Fruit fly (Drosophila melanogaster) whole organism, prepupa: ENCODE results near the gene CG15877.

Experiments
- CG10631 ChIP-seq: fragments of 200-800 bp; sonication (Bioruptor generic); optimal IDR thresholded peaks from 2 replicates; lab custom pipeline; 2016; ENCODE audit warnings: missing biosample characterization, missing genetic modification characterization
- CG10669 ChIP-seq: fragments of 200-800 bp; sonication (Bioruptor generic); optimal IDR thresholded peaks from 3 replicates; lab custom pipeline; 2018; ENCODE audit warnings: missing biosample characterization, mild to moderate bottlenecking, missing genetic modification characterization, moderate library complexity
- CG11294 ChIP-seq: fragments of 200-800 bp; sonication (Bioruptor generic); IDR thresholded peaks from 2 replicates; pipeline ENCODE4 v1.3.6; 2022; ENCODE audit warnings: missing biosample characterization, missing genetic modification characterization
- CG11762 ChIP-seq: fragments of 200-800 bp; sonication (Bioruptor generic); optimal IDR thresholded peaks from 3 replicates; lab custom pipeline; 2016; ENCODE audit warnings: missing biosample characterization, missing genetic modification characterization; ENCODE audit not compliant: insufficient read depth
- CG15336 ChIP-seq: fragments of 200-800 bp; sonication (Bioruptor generic); IDR thresholded peaks from 2 replicates; pipeline ENCODE4 v1.3.6; 2022; ENCODE audit warnings: missing biosample characterization, missing genetic modification characterization
- CG1621 ChIP-seq: fragments of 200-800 bp; sonication (Bioruptor generic); optimal IDR thresholded peaks from 3 replicates; lab custom pipeline; 2018; ENCODE audit warnings: missing biosample characterization, mild to moderate bottlenecking, missing genetic modification characterization
- CG16779 ChIP-seq: fragments of 200-800 bp; sonication (Bioruptor generic); optimal IDR thresholded peaks from 3 replicates; lab custom pipeline; 2017; ENCODE audit warnings: missing biosample characterization, mild to moderate bottlenecking, missing genetic modification characterization
- CG32006 ChIP-seq: fragments of 200-800 bp; sonication (Bioruptor generic); optimal IDR thresholded peaks from 3 replicates; lab custom pipeline; 2017; ENCODE audit warnings: missing biosample characterization, mild to moderate bottlenecking, missing genetic modification characterization
- CG34406 ChIP-seq: fragments of 200-800 bp; sonication (Bioruptor generic); optimal IDR thresholded peaks from 3 replicates; lab custom pipeline; 2016; ENCODE audit warnings: missing biosample characterization, missing genetic modification characterization
- CG3919 ChIP-seq: fragments of 200-800 bp; sonication (Bioruptor generic); optimal IDR thresholded peaks from 3 replicates; lab custom pipeline; 2016; ENCODE audit warnings: missing biosample characterization, missing genetic modification characterization
- CG6163 ChIP-seq: fragments of 200-800 bp; sonication (Bioruptor generic); IDR thresholded peaks from 3 replicates; pipeline ENCODE4 v1.3.6; 2022; ENCODE audit warnings: missing biosample characterization, missing genetic modification characterization
- CG6276 ChIP-seq: fragments of 200-800 bp; sonication (Bioruptor generic); optimal IDR thresholded peaks from 2 replicates; lab custom pipeline; 2017; ENCODE audit warnings: missing biosample characterization, mild to moderate bottlenecking, missing genetic modification characterization
- CG6792 ChIP-seq: fragments of 200-800 bp; sonication (Bioruptor generic); optimal IDR thresholded peaks from 3 replicates; lab custom pipeline; 2016; ENCODE audit warnings: missing biosample characterization, missing genetic modification characterization
- CG6808 ChIP-seq: fragments of 200-800 bp; sonication (Bioruptor generic); optimal IDR thresholded peaks from 3 replicates; lab custom pipeline; 2017; ENCODE audit warnings: missing biosample characterization, missing genetic modification characterization, mild to moderate bottlenecking, moderate library complexity, missing genetic modification reagents
- CG7368 ChIP-seq: fragments of 200-800 bp; sonication (Bioruptor generic); optimal IDR thresholded peaks from 3 replicates; lab custom pipeline; 2016; ENCODE audit warnings: missing biosample characterization, missing genetic modification characterization
- CG8119 ChIP-seq: fragments of 200-800 bp; sonication (Bioruptor generic); IDR thresholded peaks from 3 replicates; pipeline ENCODE4 v1.3.6; 2022; ENCODE audit warnings: missing biosample characterization, missing genetic modification characterization
- CG8632 ChIP-seq: fragments of 200-800 bp; sonication (Bioruptor generic); optimal IDR thresholded peaks from 3 replicates; lab custom pipeline; 2016; ENCODE audit warnings: missing biosample characterization, missing genetic modification characterization
- CG9139 ChIP-seq: fragments of 200-800 bp; sonication (Bioruptor generic); optimal IDR thresholded peaks from 3 replicates; lab custom pipeline; 2017; ENCODE audit warnings: missing biosample characterization, mild to moderate bottlenecking, missing genetic modification characterization
- Eip78C ChIP-seq: fragments of 200-800 bp; sonication (Bioruptor generic); peaks from one replicate; lab custom pipeline; 2016; ENCODE audit warnings: missing biosample characterization, missing genetic modification characterization
- Eip93F ChIP-seq: fragments of 200-800 bp; sonication (Bioruptor generic); optimal IDR thresholded peaks from 2 replicates; lab custom pipeline; 2016; ENCODE audit warnings: missing biosample characterization, mild to moderate bottlenecking, missing genetic modification characterization
- Ets21C ChIP-seq: fragments of 200-800 bp; sonication (Bioruptor generic); optimal IDR thresholded peaks from 3 replicates; lab custom pipeline; 2016; ENCODE audit warnings: missing biosample characterization, missing genetic modification characterization
- Ets96B ChIP-seq: fragments of 200-800 bp; optimal IDR thresholded peaks from 2 replicates; lab custom pipeline; 2019; ENCODE audit warnings: missing biosample characterization, mild to moderate bottlenecking, missing genetic modification characterization, moderate library complexity
- Gug ChIP-seq: fragments of 200-800 bp; sonication (Bioruptor generic); IDR thresholded peaks from 2 replicates; pipeline ENCODE4 v1.3.6; 2022; ENCODE audit warnings: missing biosample characterization, missing genetic modification characterization
- OdsH ChIP-seq: fragments of 200-800 bp; sonication (Bioruptor generic); optimal IDR thresholded peaks from 3 replicates; lab custom pipeline; 2016; ENCODE audit warnings: missing biosample characterization, missing genetic modification characterization
- Smox ChIP-seq: fragments of 200-800 bp; sonication (Bioruptor generic); optimal IDR thresholded peaks from 3 replicates; lab custom pipeline; 2016; ENCODE audit warnings: missing biosample characterization, missing genetic modification characterization
- Sox14 ChIP-seq: fragments of 200-800 bp; sonication (Bioruptor generic); optimal IDR thresholded peaks from 3 replicates; lab custom pipeline; 2016; ENCODE audit warnings: missing biosample characterization, missing genetic modification characterization
- acj6 ChIP-seq: fragments of 200-800 bp; sonication (Bioruptor generic); optimal IDR thresholded peaks from 3 replicates; lab custom pipeline; 2016; ENCODE audit warnings: missing biosample characterization, missing genetic modification characterization
- cyc ChIP-seq: fragments of 200-800 bp; sonication (Bioruptor generic); optimal IDR thresholded peaks from 3 replicates; lab custom pipeline; 2016; ENCODE audit warnings: missing biosample characterization, missing genetic modification characterization
- dac ChIP-seq: fragments of 200-800 bp; sonication (Bioruptor generic); optimal IDR thresholded peaks from 2 replicates; lab custom pipeline; 2017; ENCODE audit warnings: missing biosample characterization, mild to moderate bottlenecking, missing genetic modification characterization
- dsx ChIP-seq: fragments of 200-800 bp; optimal IDR thresholded peaks from 3 replicates; lab custom pipeline; 2019; ENCODE audit warnings: missing biosample characterization, mild to moderate bottlenecking, missing genetic modification characterization, moderate library complexity; ENCODE audit not compliant: poor library complexity, severe bottlenecking
- eg ChIP-seq: fragments of 200-800 bp; sonication (Bioruptor generic); IDR thresholded peaks from 3 replicates; pipeline ENCODE4 v1.3.6; 2022; ENCODE audit warnings: missing biosample characterization, missing genetic modification characterization
- esn ChIP-seq: fragments of 200-800 bp; sonication (Bioruptor generic); optimal IDR thresholded peaks from 2 replicates; lab custom pipeline; 2016; ENCODE audit warnings: missing biosample characterization, mild to moderate bottlenecking, missing genetic modification characterization, moderate library complexity
- fkh ChIP-seq: fragments of 200-800 bp; sonication (Bioruptor generic); optimal IDR thresholded peaks from 3 replicates; lab custom pipeline; 2017; ENCODE audit warnings: missing biosample characterization, mild to moderate bottlenecking, missing genetic modification characterization, moderate library complexity
- net ChIP-seq: fragments of 200-800 bp; sonication (Bioruptor generic); optimal IDR thresholded peaks from 3 replicates; lab custom pipeline; 2016; ENCODE audit warnings: missing biosample characterization, missing genetic modification characterization
- pdm3 ChIP-seq: fragments of 200-800 bp; sonication (Bioruptor generic); optimal IDR thresholded peaks from 3 replicates; lab custom pipeline; 2016; ENCODE audit warnings: missing biosample characterization, missing genetic modification characterization
- salr ChIP-seq, 2 experiments: fragments of 200-800 bp; sonication (Bioruptor generic); optimal IDR thresholded peaks; 3 replicates each; lab custom pipeline; 2016 to 2018; ENCODE audit warnings: missing biosample characterization in 2 of 2, missing genetic modification characterization in 2 of 2, mild to moderate bottlenecking in 1 of 2
- spab ChIP-seq: fragments of 200-800 bp; sonication (Bioruptor generic); optimal IDR thresholded peaks from 2 replicates; lab custom pipeline; 2017; ENCODE audit warnings: missing biosample characterization, mild to moderate bottlenecking, missing genetic modification characterization, missing genetic modification reagents
- ss ChIP-seq, 2 experiments: fragments of 200-800 bp; sonication (Bioruptor generic); optimal IDR thresholded peaks; 2 replicates in 1 of 2; 3 replicates in 1 of 2; lab custom pipeline; 2017 to 2018; ENCODE audit warnings: mild to moderate bottlenecking in 2 of 2, missing biosample characterization in 2 of 2, missing genetic modification characterization in 2 of 2, moderate library complexity in 1 of 2
- svp ChIP-seq: fragments of 200-800 bp; sonication (Bioruptor generic); peaks from one replicate; lab custom pipeline; 2016; ENCODE audit warnings: missing biosample characterization, missing genetic modification characterization

The CG15877 gene

dm6 chr3L:2377114-2377783, at the start of gene CG15877, which contains the start of gene Svil:
CG15877 (minus strand) TSS chr3L:2377556.
Svil (plus strand) TSS chr3L:2377655.
- TF ChIP-seq eg (GFP tag; lab: Robert Waterston, UW) (0 out of 3 replicates have a peak, but pooled peaks have one; percentile 7), Eip78C (GFP tag; lab: Kevin White, UChicago) (peak; percentile 56), Sox14 (GFP tag; lab: Kevin White, UChicago) (peak; percentile 15), fkh (no peak)
- TF ChIP-seq, all 60 proteins: peak for 3

- TF ChIP-seq pdm3 (GFP tag; lab: Kevin White, UChicago) (no peak), svp (GFP tag; lab: Kevin White, UChicago) (peak; percentile 57), Eip78C (GFP tag; lab: Kevin White, UChicago) (peak; percentile 22)
These were observed 49.8 kb upstream of the CG15877 start for dm6 chr3L:2427151-2427550.

- peak; percentile 5 for TF ChIP-seq fkh
- TF ChIP-seq acj6 (GFP tag; lab: Kevin White, UChicago) = peak; percentile 27
- peak; percentile 13 for TF ChIP-seq CG6276
- peak; percentile 7 for TF ChIP-seq CG10631
- TF ChIP-seq svp (GFP tag; lab: Kevin White, UChicago) = peak; percentile 7
- TF ChIP-seq salr (GFP tag; optimal IDR thresholded peaks at IDR 0.05; lab: Kevin White, UChicago) = peak; percentile 17 to 18
- no peak for TF ChIP-seq CG11762 (GFP tag; lab: Kevin White, UChicago)
- TF ChIP-seq CG10669 (GFP tag; lab: Kevin White, UChicago) = peak; percentile 39
- no peak for TF ChIP-seq CG34406 (GFP tag; lab: Kevin White, UChicago)
- no peak for TF ChIP-seq Smox
- peak; percentile 56 for TF ChIP-seq CG32006 (GFP tag; lab: Kevin White, UChicago)
- peak; percentile 15 for TF ChIP-seq CG8632 (GFP tag; lab: Kevin White, UChicago)
- TF ChIP-seq pdm3 (GFP tag; lab: Kevin White, UChicago) = peak; percentile 1
- peak; percentile 46 for TF ChIP-seq CG3919
- TF ChIP-seq CG8119 = no peak
- TF ChIP-seq eg (GFP tag; lab: Robert Waterston, UW) = 0 out of 3 replicates have a peak, but pooled peaks have one; percentile 34
- peak; percentile 36; the same call in 1 of the 2 replicates for TF ChIP-seq Gug (GFP tag; lab: Robert Waterston, UW)
- TF ChIP-seq CG7368 (GFP tag; lab: Kevin White, UChicago) = peak; percentile 33
- peak; percentile 26 to 56 for TF ChIP-seq ss (GFP tag; optimal IDR thresholded peaks at IDR 0.05; lab: Kevin White, UChicago)
- TF ChIP-seq Eip78C (GFP tag; lab: Kevin White, UChicago) = peak; percentile 68
- peak; percentile 7 for TF ChIP-seq CG1621 (tag; lab: Kevin White, UChicago)
- TF ChIP-seq CG15336 = 0 out of 2 replicates have a peak, but pooled peaks have one; percentile 18
- TF ChIP-seq CG6792 (GFP tag; lab: Kevin White, UChicago) = peak; percentile 20
- TF ChIP-seq Ets96B (tag; lab: Kevin White, UChicago) = peak; percentile 61
- TF ChIP-seq net (GFP tag; lab: Kevin White, UChicago) = peak; percentile 25
- 0 out of 3 replicates have a peak, but pooled peaks have one; percentile 35 for TF ChIP-seq CG6163 (GFP tag; lab: Robert Waterston, UW)
- peak; percentile 26 for TF ChIP-seq spab (GFP tag; lab: Kevin White, UChicago)
- peak; percentile 26 for TF ChIP-seq dsx (GFP tag; lab: Kevin White, UChicago)
- TF ChIP-seq dac (GFP tag; lab: Kevin White, UChicago) = no peak
- no peak for TF ChIP-seq Ets21C (GFP tag; lab: Kevin White, UChicago)
- no peak for TF ChIP-seq esn
- TF ChIP-seq CG16779 (tag; lab: Kevin White, UChicago) = no peak
- no peak for TF ChIP-seq cyc (GFP tag; lab: Kevin White, UChicago)
- TF ChIP-seq CG9139 (GFP tag; lab: Kevin White, UChicago) = peak; percentile 66
- TF ChIP-seq Eip93F (GFP tag; lab: Kevin White, UChicago) = no peak
- TF ChIP-seq CG11294 = no peak
- no peak for TF ChIP-seq OdsH (GFP tag; lab: Kevin White, UChicago)
- TF ChIP-seq CG6808 (GFP tag; lab: Kevin White, UChicago) = peak; percentile 55
These were observed 49.1 kb upstream of the CG15877 start for dm6 chr3L:2426407-2426951.
